Worm (Caenorhabditis elegans) whole organism, L3 larva: Measurements from ENCODE around the gene cra-1.

Source experiments
- R02D3.7 ChIP-seq: fragments of 150-350 bp; optimal IDR thresholded peaks from 2 replicates; lab custom pipeline; 2014; ENCODE audit warnings: missing biosample characterization, missing genetic modification characterization
- ZK546.5 ChIP-seq: sonication (generic microtip); optimal IDR thresholded peaks from 2 replicates; lab custom pipeline; 2017; ENCODE audit warnings: missing biosample characterization, missing genetic modification characterization
- ama-1 ChIP-seq: fragments of 150-350 bp; optimal IDR thresholded peaks from 2 replicates; lab custom pipeline; 2018
- ceh-28 ChIP-seq: fragments of 150-350 bp; optimal IDR thresholded peaks from 2 replicates; lab custom pipeline; 2014; ENCODE audit warnings: missing biosample characterization, missing genetic modification reagents, missing genetic modification characterization
- ceh-82 ChIP-seq: fragments of 150-350 bp; optimal IDR thresholded peaks from 2 replicates; lab custom pipeline; 2014; ENCODE audit warnings: missing biosample characterization, missing genetic modification characterization
- ceh-9 ChIP-seq: sonication (generic microtip); optimal IDR thresholded peaks from 2 replicates; lab custom pipeline; 2018; ENCODE audit warnings: missing biosample characterization, missing genetic modification characterization
- egl-5 ChIP-seq: fragments of 150-350 bp; optimal IDR thresholded peaks from 2 replicates; lab custom pipeline; 2017; ENCODE audit warnings: missing biosample characterization, missing genetic modification reagents, missing genetic modification characterization, inconsistent platforms
- elt-1 ChIP-seq: fragments of 150-350 bp; optimal IDR thresholded peaks from 2 replicates; lab custom pipeline; 2014; ENCODE audit warnings: missing biosample characterization, missing genetic modification characterization
- elt-3 ChIP-seq, 3 experiments: fragments of 150-350 bp in 1 of 3; sonication (generic microtip) in 2 of 3; optimal IDR thresholded peaks; 2 replicates in 2 of 3; 4 replicates in 1 of 3; lab custom pipeline; 2014 to 2017; ENCODE audit warnings: missing biosample characterization in 3 of 3, missing genetic modification characterization in 3 of 3
- eor-1 ChIP-seq, 2 experiments: fragments of 150-350 bp; optimal IDR thresholded peaks; 2 replicates each; lab custom pipeline; 2014 to 2018; ENCODE audit warnings: missing biosample characterization in 2 of 2, missing genetic modification characterization in 2 of 2
- fkh-10 ChIP-seq: sonication (generic microtip); optimal IDR thresholded peaks from 2 replicates; lab custom pipeline; 2017; ENCODE audit warnings: missing biosample characterization, missing genetic modification reagents, missing genetic modification characterization
- fkh-2 ChIP-seq: fragments of 150-350 bp; optimal IDR thresholded peaks from 2 replicates; lab custom pipeline; 2014; ENCODE audit warnings: missing biosample characterization, missing genetic modification reagents, missing genetic modification characterization
- fos-1 ChIP-seq: fragments of 150-350 bp; optimal IDR thresholded peaks from 2 replicates; lab custom pipeline; 2014; ENCODE audit warnings: missing biosample characterization, missing genetic modification characterization
- hmg-11 ChIP-seq: sonication (generic microtip); optimal IDR thresholded peaks from 2 replicates; lab custom pipeline; 2016; ENCODE audit warnings: missing genetic modification characterization, missing compliant biosample characterization
- jun-1 ChIP-seq: fragments of 150-350 bp; optimal IDR thresholded peaks from 2 replicates; lab custom pipeline; 2014; ENCODE audit warnings: missing biosample characterization, missing genetic modification reagents, missing genetic modification characterization
- lin-15B ChIP-seq: fragments of 150-350 bp; optimal IDR thresholded peaks from 2 replicates; lab custom pipeline; 2014; ENCODE audit warnings: missing biosample characterization, missing genetic modification characterization
- lin-39 ChIP-seq: fragments of 150-350 bp; optimal IDR thresholded peaks from 2 replicates; lab custom pipeline; 2018; ENCODE audit warnings: missing biosample characterization, missing genetic modification reagents, missing genetic modification characterization
- lsy-12 ChIP-seq: sonication (generic microtip); optimal IDR thresholded peaks from 2 replicates; lab custom pipeline; 2016; ENCODE audit warnings: mild to moderate bottlenecking, missing genetic modification characterization, missing compliant biosample characterization
- mdl-1 ChIP-seq: fragments of 150-350 bp; optimal IDR thresholded peaks from 2 replicates; lab custom pipeline; 2014; ENCODE audit warnings: missing biosample characterization, missing genetic modification characterization
- mml-1 ChIP-seq: fragments of 150-350 bp; sonication (generic microtip); optimal IDR thresholded peaks from 3 replicates; lab custom pipeline; 2014; ENCODE audit warnings: missing biosample characterization, missing genetic modification characterization
- nfya-1 ChIP-seq: sonication (generic microtip); optimal IDR thresholded peaks from 2 replicates; lab custom pipeline; 2017; ENCODE audit warnings: missing genetic modification characterization, mild to moderate bottlenecking, missing compliant biosample characterization, antibody characterized with exemption, moderate library complexity; ENCODE audit not compliant: insufficient read depth
- nhr-12 ChIP-seq: fragments of 150-350 bp; optimal IDR thresholded peaks from 2 replicates; lab custom pipeline; 2014; ENCODE audit warnings: missing biosample characterization, missing genetic modification characterization
- nhr-28 ChIP-seq: fragments of 150-350 bp; optimal IDR thresholded peaks from 2 replicates; lab custom pipeline; 2014; ENCODE audit warnings: missing biosample characterization, missing genetic modification characterization
- nhr-43 ChIP-seq: sonication (generic microtip); optimal IDR thresholded peaks from 2 replicates; lab custom pipeline; 2016; ENCODE audit warnings: mild to moderate bottlenecking, missing genetic modification characterization, missing compliant biosample characterization; ENCODE audit not compliant: poor library complexity, severe bottlenecking
- nhr-76 ChIP-seq: fragments of 150-350 bp; sonication (generic microtip); optimal IDR thresholded peaks from 5 replicates; lab custom pipeline; 2014; ENCODE audit warnings: missing biosample characterization, missing genetic modification characterization
- nhr-77 ChIP-seq: fragments of 150-350 bp; optimal IDR thresholded peaks from 2 replicates; lab custom pipeline; 2014; ENCODE audit warnings: missing biosample characterization, missing genetic modification characterization
- pqm-1 ChIP-seq: fragments of 150-350 bp; optimal IDR thresholded peaks from 2 replicates; lab custom pipeline; 2017; ENCODE audit warnings: missing biosample characterization, missing genetic modification characterization, inconsistent platforms
- sea-2 ChIP-seq: fragments of 150-350 bp; sonication (generic microtip); optimal IDR thresholded peaks from 4 replicates; lab custom pipeline; 2014; ENCODE audit warnings: missing biosample characterization, missing genetic modification reagents, missing genetic modification characterization
- skn-1 ChIP-seq: fragments of 150-350 bp; optimal IDR thresholded peaks from 2 replicates; lab custom pipeline; 2014; ENCODE audit warnings: missing biosample characterization, missing genetic modification characterization
- snpc-4 ChIP-seq: fragments of 150-350 bp; optimal IDR thresholded peaks from 2 replicates; lab custom pipeline; 2014; ENCODE audit warnings: missing biosample characterization, missing genetic modification characterization
- tbx-2 ChIP-seq: sonication (generic microtip); optimal IDR thresholded peaks from 2 replicates; lab custom pipeline; 2016; ENCODE audit warnings: mild to moderate bottlenecking, missing genetic modification characterization, missing compliant biosample characterization
- unc-39 ChIP-seq: sonication (generic microtip); optimal IDR thresholded peaks from 4 replicates; lab custom pipeline; 2017; ENCODE audit warnings: missing biosample characterization, missing genetic modification characterization
- zag-1 ChIP-seq: fragments of 150-350 bp; optimal IDR thresholded peaks from 2 replicates; lab custom pipeline; 2014; ENCODE audit warnings: missing biosample characterization, missing genetic modification characterization
- ztf-11 ChIP-seq: fragments of 150-350 bp; optimal IDR thresholded peaks from 2 replicates; lab custom pipeline; 2014; ENCODE audit warnings: missing biosample characterization, missing genetic modification characterization
- ztf-4 ChIP-seq: fragments of 150-350 bp; optimal IDR thresholded peaks from 2 replicates; lab custom pipeline; 2014; ENCODE audit warnings: missing biosample characterization, missing genetic modification characterization

The cra-1 gene

DNA sequence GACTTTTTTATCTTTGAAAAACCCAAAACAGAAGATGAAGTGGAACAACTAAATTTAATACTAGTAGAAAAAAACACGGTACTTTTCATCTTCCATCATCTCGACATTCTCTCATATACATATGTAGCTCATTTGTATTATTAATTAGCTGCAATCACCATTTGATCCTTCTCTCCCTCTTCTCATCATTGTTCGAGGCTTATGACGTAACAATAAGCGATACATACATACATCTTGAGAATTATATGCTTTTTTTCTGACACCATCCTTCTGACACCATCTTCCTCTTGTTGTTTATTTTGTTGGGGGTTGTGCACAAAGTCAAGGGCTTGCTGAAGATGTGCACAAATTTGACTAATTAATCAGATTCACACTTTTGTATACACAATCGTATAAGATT, 31.9 kb downstream of the cra-1 start:
- TF ChIP-seq elt-3 (tag; optimal IDR thresholded peaks at IDR 0.05; lab: Kevin White, UChicago) (no peak), hmg-11 (tag; lab: Kevin White, UChicago) (no peak), nfya-1 (tag; lab: Kevin White, UChicago) (no peak), ceh-28 (tag; lab: Kevin White, UChicago) (no peak), skn-1 (tag; lab: Kevin White, UChicago) (no peak), fos-1 (tag; lab: Kevin White, UChicago) (no peak), jun-1 (no peak)

DNA sequence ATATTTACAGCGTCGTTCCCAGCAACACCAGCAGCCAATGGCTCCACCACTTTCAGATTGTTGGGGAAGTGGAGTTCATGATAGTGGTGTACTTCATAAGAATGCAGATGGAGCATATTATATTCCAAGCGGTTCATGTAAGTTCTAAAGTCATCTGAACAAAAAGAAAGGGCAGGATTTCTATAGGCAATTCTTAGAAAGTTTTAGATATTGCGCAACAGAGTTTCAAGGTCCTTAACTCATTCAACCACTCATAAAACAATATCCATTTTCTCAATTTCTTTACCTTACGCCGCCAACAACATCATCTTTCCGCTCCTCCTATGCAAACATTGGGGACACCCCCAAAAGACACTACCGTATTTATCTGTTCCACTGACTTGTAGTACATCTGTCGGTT, 37.9 kb downstream of the cra-1 start:
- no peak for TF ChIP-seq nhr-12 (tag; lab: Kevin White, UChicago)
- no peak for TF ChIP-seq hmg-11 (tag; lab: Kevin White, UChicago)
- no peak for TF ChIP-seq nhr-28 (tag; lab: Kevin White, UChicago)
- no peak for TF ChIP-seq ceh-82
- no peak for TF ChIP-seq ztf-4 (tag; lab: Kevin White, UChicago)
- TF ChIP-seq mdl-1, result no peak
- TF ChIP-seq eor-1 (tag; optimal IDR thresholded peaks at IDR 0.05; lab: Kevin White, UChicago), result no peak
- no peak for TF ChIP-seq fos-1 (tag; lab: Kevin White, UChicago)
- TF ChIP-seq egl-5 (tag; lab: Kevin White, UChicago), result no peak
- TF ChIP-seq nhr-77 (tag; lab: Kevin White, UChicago), result no peak
- TF ChIP-seq ZK546.5 (tag; lab: Kevin White, UChicago), result no peak
- no peak for TF ChIP-seq pqm-1
- TF ChIP-seq zag-1 (tag; lab: Kevin White, UChicago), result no peak
- TF ChIP-seq lin-15B (tag; lab: Kevin White, UChicago), result no peak
- TF ChIP-seq nhr-76, result no peak
- TF ChIP-seq nfya-1 (tag; lab: Kevin White, UChicago), result no peak
- TF ChIP-seq mml-1 (tag; lab: Kevin White, UChicago), result no peak

DNA sequence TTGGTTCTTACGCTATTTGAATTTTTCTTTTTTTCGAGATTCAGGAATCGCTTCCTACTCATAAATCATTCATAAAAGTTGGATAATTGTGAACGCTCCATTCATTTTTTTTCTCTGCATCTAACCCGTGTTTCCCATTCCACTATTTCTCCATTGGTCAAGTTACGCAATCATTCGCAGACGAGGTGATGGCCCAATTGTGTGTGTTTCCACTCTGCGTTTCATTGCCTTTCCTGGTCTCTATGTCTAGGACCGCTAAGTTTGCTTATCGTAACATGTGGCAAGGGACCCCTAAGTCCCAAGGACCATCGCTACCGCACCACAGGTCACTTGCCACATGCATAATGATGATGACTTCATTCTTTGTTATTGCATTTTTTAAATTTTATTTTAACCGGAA, 43.1 kb downstream of the cra-1 start:
- TF ChIP-seq tbx-2 (no peak), R02D3.7 (tag; lab: Kevin White, UChicago) (no peak), ceh-82 (no peak), ztf-11 (tag; lab: Kevin White, UChicago) (no peak), snpc-4 (no peak), lin-15B (tag; lab: Kevin White, UChicago) (no peak), eor-1 (tag; optimal IDR thresholded peaks at IDR 0.05; lab: Kevin White, UChicago) (no peak), hmg-11 (tag; lab: Kevin White, UChicago) (no peak), ceh-9 (tag; lab: Kevin White, UChicago) (no peak), zag-1 (tag; lab: Kevin White, UChicago) (no peak), lsy-12 (no peak), jun-1 (no peak), nhr-12 (tag; lab: Kevin White, UChicago) (no peak), elt-1 (no peak), ceh-28 (tag; lab: Kevin White, UChicago) (no peak), nfya-1 (tag; lab: Kevin White, UChicago) (no peak), nhr-43 (no peak), sea-2 (no peak), fkh-10 (GFP tag; lab: Kevin White, UChicago) (no peak)

DNA sequence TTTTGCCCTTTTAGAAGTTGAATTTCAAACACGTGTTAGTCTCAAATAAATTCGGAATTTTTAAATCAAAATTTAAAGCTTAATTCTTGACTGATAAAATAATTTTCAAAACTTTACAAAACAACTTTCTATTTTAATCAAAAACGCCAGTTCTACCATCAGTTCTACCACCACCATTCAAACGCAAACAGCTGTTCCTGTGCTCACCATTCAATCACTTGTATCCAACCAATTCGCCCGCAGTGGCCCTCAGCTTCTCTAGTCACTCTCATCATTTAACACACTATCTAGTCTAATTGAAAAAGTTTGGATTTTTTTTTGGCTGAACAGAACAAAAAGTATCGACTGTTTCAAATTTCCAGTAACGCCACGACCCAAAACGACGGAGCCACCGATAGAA, 46.5 kb downstream of the cra-1 start:
- TF ChIP-seq nhr-43 (no peak), egl-5 (tag; lab: Kevin White, UChicago) (no peak), mdl-1 (no peak), zag-1 (tag; lab: Kevin White, UChicago) (no peak), nhr-76 (no peak), R02D3.7 (tag; lab: Kevin White, UChicago) (no peak)
- TF ChIP-seq, all 47 proteins: peak for 0

DNA sequence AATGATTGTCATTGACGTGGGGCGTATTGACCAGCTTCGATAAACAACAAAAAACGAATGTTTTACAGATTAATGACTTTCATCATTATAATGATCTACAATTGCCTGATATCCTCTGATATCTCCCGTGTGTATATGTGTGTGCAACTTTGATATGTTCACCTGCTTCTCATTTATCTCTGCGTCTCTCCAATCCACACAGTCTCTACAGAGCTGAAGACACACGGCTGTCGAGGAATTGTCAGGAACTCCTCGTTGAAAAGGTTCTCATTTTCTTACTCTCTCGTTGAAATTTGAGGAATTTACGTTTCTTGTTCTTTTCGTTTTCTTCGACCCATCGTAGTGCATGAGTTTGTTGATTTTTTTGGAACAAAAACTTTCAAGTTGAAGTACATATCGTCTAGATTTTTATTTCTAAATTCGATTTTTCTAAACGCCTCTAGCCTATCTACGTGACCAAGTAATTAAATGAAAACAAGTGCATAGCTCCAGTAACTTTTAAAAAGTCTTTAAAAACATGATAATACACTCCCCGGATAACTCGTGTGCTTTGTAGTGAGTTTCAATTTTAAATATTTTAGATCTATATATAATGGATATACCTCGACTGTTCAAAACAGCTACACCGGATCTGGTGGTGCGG, 48.8 kb downstream of the cra-1 start, which contains the start of gene ten-1:
Gene ten-1 (plus strand): TSS at position 593 of the 643 bp plus-strand sequence.
- TF ChIP-seq eor-1 (tag; optimal IDR thresholded peaks at IDR 0.05; lab: Kevin White, UChicago) (no peak), nhr-12 (tag; lab: Kevin White, UChicago) (no peak), nhr-28 (tag; lab: Kevin White, UChicago) (no peak), jun-1 (no peak), ama-1 (no peak), fkh-2 (no peak), hmg-11 (tag; lab: Kevin White, UChicago) (no peak), elt-1 (no peak), mdl-1 (no peak), tbx-2 (no peak), lin-39 (tag; lab: Kevin White, UChicago) (no peak), unc-39 (tag; lab: Kevin White, UChicago) (no peak), pqm-1 (no peak)
